Fruit fly (Drosophila melanogaster) whole organism, wandering third instar larva: ENCODE measurements around the gene CG33500.

Source experiments
- sage ChIP-seq: fragments of 200-800 bp; sonication (Bioruptor generic); optimal IDR thresholded peaks from 2 replicates; lab custom pipeline; 2016; ENCODE audit warnings: missing biosample characterization, mild to moderate bottlenecking, missing genetic modification characterization
- usp ChIP-seq: fragments of >200 bp; optimal IDR thresholded peaks from 2 replicates; lab custom pipeline; 2017; ENCODE audit warnings: missing biosample characterization, missing genetic modification characterization

dm6 chr3L:11554796-11555195, 46.4 kb downstream of the CG33500 start:
- TF ChIP-seq sage (GFP tag; lab: Kevin White, UChicago) (no peak), usp (GFP tag; lab: Kevin White, UChicago) (no peak)
